Fruit fly (Drosophila melanogaster) Kc167 (cell line): Measurements from ENCODE around the gene Cka.
"Not testable (repeated sequence)": the region's sequence is repeated elsewhere in the genome, so short reads cannot be mapped to it uniquely, and the experiment has no call there.

Experiments used
- Myc ChIP-seq: fragments of >200 bp; optimal IDR thresholded peaks from 2 replicates; lab custom pipeline; 2017; ENCODE audit warnings: missing external identifiers
- h ChIP-seq: fragments of >200 bp; optimal IDR thresholded peaks from 3 replicates; lab custom pipeline; 2018; ENCODE audit warnings: missing external identifiers
- insv ChIP-seq: fragments of >200 bp; optimal IDR thresholded peaks from 3 replicates; lab custom pipeline; 2018; ENCODE audit warnings: missing external identifiers

DNA sequence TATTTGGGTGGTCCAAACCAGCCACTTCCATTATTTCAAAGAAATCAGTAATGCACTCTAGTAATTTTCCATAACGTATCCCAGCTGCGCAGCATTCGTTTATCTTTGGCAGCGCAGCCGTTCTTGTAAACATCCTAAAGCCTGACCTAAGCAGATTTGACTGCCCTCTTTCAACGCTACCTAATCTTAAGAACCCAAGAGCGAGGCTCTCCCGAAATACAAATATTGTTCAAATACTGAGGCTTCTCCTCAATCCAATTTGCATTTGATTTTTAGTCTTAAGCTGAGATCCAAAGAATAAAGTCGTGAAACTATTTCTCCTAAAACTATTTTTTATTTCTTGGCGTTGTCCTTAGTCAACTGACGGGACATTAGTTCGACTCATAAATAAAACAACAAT, 46.9 kb upstream of the Cka start, which contains the start of gene CG7231:
- not testable (repeated sequence) for TF ChIP-seq h; Myc; insv (lab: Kevin White, UChicago)
